Worm (Caenorhabditis elegans) whole organism, early embryonic: ENCODE measurements around the gene srh-23.

ENCODE experiments used
- B0310.2 ChIP-seq: sonication (generic microtip); optimal IDR thresholded peaks from 2 replicates; lab custom pipeline; 2016; ENCODE audit warnings: mild to moderate bottlenecking, missing genetic modification characterization, missing compliant biosample characterization
- F13C5.2 ChIP-seq: sonication (generic microtip); optimal IDR thresholded peaks from 2 replicates; lab custom pipeline; 2017; ENCODE audit warnings: mild to moderate bottlenecking, missing genetic modification characterization, inconsistent platforms, missing compliant biosample characterization
- aly-1 ChIP-seq: sonication (generic microtip); optimal IDR thresholded peaks from 2 replicates; lab custom pipeline; 2016; ENCODE audit warnings: missing genetic modification characterization, missing compliant biosample characterization
- ama-1 ChIP-seq: fragments of 150-350 bp; optimal IDR thresholded peaks from 2 replicates; lab custom pipeline; 2014
- ceh-13 ChIP-seq: fragments of 200-800 bp; sonication (Bioruptor generic); optimal IDR thresholded peaks from 2 replicates; lab custom pipeline; 2018; ENCODE audit warnings: mild to moderate bottlenecking, missing genetic modification characterization, missing compliant biosample characterization
- ceh-36 ChIP-seq: sonication (generic microtip); optimal IDR thresholded peaks from 2 replicates; lab custom pipeline; 2016; ENCODE audit warnings: missing genetic modification characterization, inconsistent platforms, missing compliant biosample characterization
- ets-7 ChIP-seq: sonication (generic microtip); optimal IDR thresholded peaks from 2 replicates; lab custom pipeline; 2016; ENCODE audit warnings: missing genotype, missing genetic modification characterization, missing compliant biosample characterization
- flt-1 ChIP-seq: fragments of 200-800 bp; sonication (Bioruptor generic); IDR thresholded peaks from 2 replicates; pipeline ENCODE4 v1.3.6; 2022; ENCODE audit warnings: missing genetic modification characterization, missing compliant biosample characterization
- hmbx-1 ChIP-seq: sonication (generic microtip); optimal IDR thresholded peaks from 2 replicates; lab custom pipeline; 2016; ENCODE audit warnings: mild to moderate bottlenecking, missing genetic modification characterization, missing compliant biosample characterization
- hmg-4 ChIP-seq: fragments of 200-800 bp; sonication (Bioruptor generic); optimal IDR thresholded peaks from 2 replicates; lab custom pipeline; 2018; ENCODE audit warnings: mild to moderate bottlenecking, missing genetic modification characterization, missing compliant biosample characterization
- hnd-1 ChIP-seq: sonication (generic microtip); optimal IDR thresholded peaks from 2 replicates; lab custom pipeline; 2016; ENCODE audit warnings: missing genetic modification characterization, missing compliant biosample characterization
- pes-1 ChIP-seq: fragments of 200-800 bp; sonication (Bioruptor generic); IDR thresholded peaks from 2 replicates; pipeline ENCODE4 v1.3.6; 2022; ENCODE audit warnings: missing genetic modification reagents, missing genetic modification characterization, missing compliant biosample characterization
- scrt-1 ChIP-seq: fragments of 200-800 bp; sonication (Bioruptor generic); IDR thresholded peaks from 2 replicates; pipeline ENCODE4 v1.3.6; 2022; ENCODE audit warnings: missing genetic modification characterization, missing compliant biosample characterization
- sea-1 ChIP-seq: fragments of 200-800 bp; sonication (Bioruptor generic); conservative IDR thresholded peaks from 2 replicates; pipeline ENCODE4 v1.3.6; 2022; ENCODE audit warnings: missing genetic modification characterization, missing compliant biosample characterization
- tbx-11 ChIP-seq: fragments of 200-800 bp; sonication (Bioruptor generic); IDR thresholded peaks from 2 replicates; pipeline ENCODE4 v1.3.6; 2022; ENCODE audit warnings: missing genetic modification characterization, missing compliant biosample characterization
- tbx-37 ChIP-seq: fragments of 200-800 bp; sonication (Bioruptor generic); conservative IDR thresholded peaks from 2 replicates; pipeline ENCODE4 v1.3.6; 2022; ENCODE audit warnings: missing genetic modification reagents, missing genetic modification characterization, missing compliant biosample characterization
- tra-4 ChIP-seq: sonication (generic microtip); optimal IDR thresholded peaks from 2 replicates; lab custom pipeline; 2017; ENCODE audit warnings: missing genetic modification characterization, missing compliant biosample characterization

The srh-23 gene

DNA sequence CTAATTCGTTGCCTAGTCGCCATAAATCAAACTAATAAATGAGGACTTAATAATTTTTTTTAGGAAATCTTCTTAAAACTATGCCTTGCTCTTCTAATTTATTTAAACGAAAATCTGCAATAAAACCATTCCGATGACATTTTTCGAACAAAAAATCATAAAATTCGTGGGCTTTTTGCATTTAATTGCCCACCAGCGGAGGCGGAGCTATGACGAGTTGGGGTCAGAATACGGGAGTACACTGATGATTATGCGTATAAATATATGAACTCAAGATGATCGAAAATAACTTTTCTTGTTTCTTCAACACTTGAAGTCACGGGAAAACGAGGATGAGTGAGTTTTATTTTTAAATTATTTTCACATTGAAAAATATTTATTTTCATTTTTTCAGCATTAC is 13.5 kb downstream of the srh-23 start, which contains the start of gene catp-2:
TSS of gene catp-2 (plus strand) at position 301 of the 400 bp plus-strand sequence.
- TF ChIP-seq pes-1 (GFP tag; lab: Robert Waterston, UW) = no peak
- TF ChIP-seq hmbx-1 (tag; lab: Kevin White, UChicago) = no peak
- TF ChIP-seq flt-1 (GFP tag; lab: Robert Waterston, UW) = no peak
- no peak for TF ChIP-seq aly-1
- no peak for TF ChIP-seq ets-7 (tag; lab: Kevin White, UChicago)

DNA sequence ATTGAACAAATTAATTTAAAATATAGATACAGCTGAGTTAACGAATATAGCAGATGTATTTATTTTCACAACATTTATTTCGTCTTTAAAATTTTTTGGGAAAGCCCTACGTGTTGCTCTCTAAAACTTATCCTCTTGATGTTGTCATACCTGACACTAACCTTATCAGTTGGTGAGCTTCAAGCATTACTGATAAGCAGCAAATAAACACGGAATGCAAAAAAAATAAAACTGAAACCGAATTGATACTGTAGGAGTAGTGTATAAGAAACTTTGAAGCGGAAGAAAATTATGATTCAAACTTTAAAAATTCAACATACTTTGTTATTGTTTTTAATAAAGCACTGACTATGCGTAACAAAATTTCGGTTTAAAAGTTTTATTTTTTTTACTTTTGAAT is 14.2 kb downstream of the srh-23 start:
- no peak for TF ChIP-seq pes-1 (GFP tag; lab: Robert Waterston, UW)

DNA sequence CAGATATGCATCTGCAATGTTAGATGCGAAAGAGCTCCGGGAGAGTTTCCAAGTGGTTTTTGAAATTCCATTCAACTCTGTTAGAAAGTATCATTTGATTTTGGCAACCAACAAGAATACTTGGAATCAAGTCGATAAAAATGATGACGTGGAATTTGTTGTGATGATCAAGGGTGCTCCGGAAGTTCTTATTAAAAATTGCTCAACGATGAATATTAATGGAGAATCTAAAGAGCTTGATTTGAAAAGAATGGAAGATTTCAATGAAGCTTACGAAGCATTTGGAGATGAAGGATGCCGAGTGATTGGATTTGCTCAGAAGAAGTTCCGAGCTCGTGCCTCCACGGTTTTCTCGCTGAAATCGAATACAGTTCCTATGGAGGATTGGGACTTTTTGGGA is 16.4 kb downstream of the srh-23 start:
- TF ChIP-seq ama-1 (lab: Kevin White, UChicago) = no peak
- no peak for TF ChIP-seq flt-1 (GFP tag; lab: Robert Waterston, UW)
- TF ChIP-seq ceh-13 (GFP tag; lab: Kevin White, UChicago) = no peak
- TF ChIP-seq hnd-1 = no peak
- no peak for TF ChIP-seq hmg-4 (GFP tag; lab: Kevin White, UChicago)
- TF ChIP-seq hmbx-1 (tag; lab: Kevin White, UChicago) = no peak
- no peak for TF ChIP-seq tbx-11 (GFP tag; lab: Robert Waterston, UW)
- no peak for TF ChIP-seq tbx-37 (GFP tag; lab: Robert Waterston, UW)
- TF ChIP-seq F13C5.2 = no peak

DNA sequence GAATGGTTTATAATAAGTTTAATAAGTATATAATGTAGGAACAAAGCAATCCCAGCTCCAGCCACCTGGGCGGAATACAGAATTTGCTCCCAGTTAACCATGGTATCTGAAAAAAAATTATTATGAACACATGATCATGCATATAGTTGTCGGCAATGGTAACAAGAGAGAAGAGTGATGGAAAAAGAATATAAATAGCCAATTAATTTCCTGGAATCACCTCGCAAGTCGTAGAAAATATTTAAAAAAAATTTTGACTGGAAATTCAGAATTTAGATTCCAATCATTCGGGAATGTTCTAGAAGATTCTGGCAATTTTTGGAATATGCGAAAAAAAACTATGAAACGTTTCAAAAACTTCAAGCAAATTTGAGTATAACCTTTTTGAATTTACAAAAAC is 23.3 kb downstream of the srh-23 start, which contains the start of gene str-211:
TSS of gene str-211 (minus strand) at position 101 of the 400 bp plus-strand sequence.
- no peak for TF ChIP-seq flt-1 (GFP tag; lab: Robert Waterston, UW)
- no peak for TF ChIP-seq tbx-37 (GFP tag; lab: Robert Waterston, UW)
- no peak for TF ChIP-seq ama-1 (lab: Kevin White, UChicago)
- TF ChIP-seq hmbx-1 (tag; lab: Kevin White, UChicago) = no peak
- no peak for TF ChIP-seq tra-4 (tag; lab: Kevin White, UChicago)
- no peak for TF ChIP-seq scrt-1 (GFP tag; lab: Robert Waterston, UW)

DNA sequence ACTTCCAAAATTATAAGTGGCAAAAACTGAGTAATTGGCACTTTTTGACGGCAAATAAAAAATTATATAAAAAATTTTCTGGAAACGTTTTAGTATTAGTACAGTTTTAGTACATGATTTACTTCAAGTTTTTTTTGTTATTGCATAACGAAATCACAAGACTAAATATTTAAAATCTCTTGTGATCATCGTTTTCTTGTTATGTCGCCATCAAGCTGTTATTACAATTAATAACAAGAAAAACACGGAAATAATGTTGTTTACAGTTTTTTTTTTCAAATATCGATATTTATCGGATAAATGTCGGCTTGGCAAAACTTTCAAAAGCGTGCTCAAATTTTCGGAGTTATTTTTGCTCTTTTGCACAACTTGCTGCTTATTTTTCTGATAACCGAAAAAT is 27.7 kb downstream of the srh-23 start, which contains the start of gene str-209:
TSS of gene str-209 (plus strand) at position 301 of the 400 bp plus-strand sequence.
- TF ChIP-seq hmbx-1 (tag; lab: Kevin White, UChicago) (no peak), ama-1 (lab: Kevin White, UChicago) (no peak), tbx-37 (GFP tag; lab: Robert Waterston, UW) (no peak), pes-1 (GFP tag; lab: Robert Waterston, UW) (no peak), B0310.2 (no peak), ceh-13 (GFP tag; lab: Kevin White, UChicago) (no peak), sea-1 (GFP tag; lab: Robert Waterston, UW) (no peak), hmg-4 (GFP tag; lab: Kevin White, UChicago) (no peak), ceh-36 (tag; lab: Kevin White, UChicago) (no peak), flt-1 (GFP tag; lab: Robert Waterston, UW) (no peak), ets-7 (tag; lab: Kevin White, UChicago) (no peak), tbx-11 (GFP tag; lab: Robert Waterston, UW) (no peak), hnd-1 (no peak), aly-1 (no peak), tra-4 (tag; lab: Kevin White, UChicago) (no peak), scrt-1 (GFP tag; lab: Robert Waterston, UW) (no peak), F13C5.2 (no peak)

DNA sequence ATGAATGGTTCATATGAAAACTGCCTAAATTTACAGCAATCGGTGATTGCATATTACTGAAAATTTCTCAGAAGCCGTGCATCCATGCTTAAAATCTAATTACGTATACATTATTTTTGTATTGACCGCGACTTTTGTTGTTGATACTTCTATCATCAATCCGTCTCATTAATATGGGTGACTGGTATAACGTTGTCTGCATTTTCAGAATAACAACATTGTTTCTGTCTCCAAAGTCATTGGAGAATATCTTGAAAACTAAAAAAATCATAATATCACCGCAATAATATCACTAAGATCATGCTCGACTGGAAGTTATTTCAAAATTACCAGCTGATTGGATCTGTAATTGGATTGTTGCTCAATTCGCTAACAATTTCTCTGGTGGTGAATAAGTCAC is 30.5 kb downstream of the srh-23 start, which contains the start of gene str-207:
TSS of gene str-207 (plus strand) at position 301 of the 400 bp plus-strand sequence.
- TF ChIP-seq hmg-4 (GFP tag; lab: Kevin White, UChicago) (no peak), ets-7 (tag; lab: Kevin White, UChicago) (no peak), hmbx-1 (tag; lab: Kevin White, UChicago) (no peak), tbx-11 (GFP tag; lab: Robert Waterston, UW) (no peak), hnd-1 (no peak), B0310.2 (no peak), aly-1 (no peak), ceh-36 (tag; lab: Kevin White, UChicago) (no peak), pes-1 (GFP tag; lab: Robert Waterston, UW) (no peak), scrt-1 (GFP tag; lab: Robert Waterston, UW) (no peak), ceh-13 (GFP tag; lab: Kevin White, UChicago) (no peak), F13C5.2 (no peak), tbx-37 (GFP tag; lab: Robert Waterston, UW) (no peak), sea-1 (GFP tag; lab: Robert Waterston, UW) (no peak)

DNA sequence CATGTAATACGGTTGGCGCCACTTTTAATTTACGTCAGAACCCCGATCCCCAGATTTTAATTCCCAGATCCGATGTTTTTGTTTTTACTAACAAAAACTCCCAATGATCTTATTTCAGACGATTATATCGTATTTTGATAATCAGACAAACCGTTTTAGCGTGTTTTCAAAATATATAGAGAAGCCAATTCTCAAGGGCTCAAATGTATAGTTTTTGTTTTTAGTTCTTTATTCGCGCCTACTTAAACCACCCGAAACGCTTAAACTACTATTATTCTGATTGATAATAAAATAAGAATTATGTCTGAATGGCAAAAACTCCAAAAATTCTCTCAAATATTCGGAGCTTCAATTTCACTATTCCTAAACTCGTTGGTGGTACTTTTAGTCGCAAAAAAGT is 35.6 kb downstream of the srh-23 start, which contains the start of gene str-208:
TSS of gene str-208 (plus strand) at position 301 of the 400 bp plus-strand sequence.
- TF ChIP-seq F13C5.2 (no peak), hnd-1 (no peak), tra-4 (tag; lab: Kevin White, UChicago) (no peak), tbx-11 (GFP tag; lab: Robert Waterston, UW) (no peak), ama-1 (lab: Kevin White, UChicago) (no peak), ceh-13 (GFP tag; lab: Kevin White, UChicago) (no peak), sea-1 (GFP tag; lab: Robert Waterston, UW) (no peak), hmg-4 (GFP tag; lab: Kevin White, UChicago) (no peak), ets-7 (tag; lab: Kevin White, UChicago) (no peak), scrt-1 (GFP tag; lab: Robert Waterston, UW) (no peak), tbx-37 (GFP tag; lab: Robert Waterston, UW) (no peak), aly-1 (no peak), B0310.2 (no peak), pes-1 (GFP tag; lab: Robert Waterston, UW) (no peak), ceh-36 (tag; lab: Kevin White, UChicago) (no peak), flt-1 (GFP tag; lab: Robert Waterston, UW) (no peak), hmbx-1 (tag; lab: Kevin White, UChicago) (no peak)
